Worm (Caenorhabditis elegans): ENCODE measurements around the gene C05G5.3.

Gene C05G5.3

ce11 chrX:14746948-14747347, 4.9 kb downstream of the C05G5.3 start, which contains the start of gene C05G5.2 (continued):
- TF ChIP-seq mep-1 (tag; optimal IDR thresholded peaks at IDR 0.05) (peak; percentile 95), unc-98 (GFP tag; IDR thresholded peaks at IDR 0.05) (no peak), pag-3 (tag; optimal IDR thresholded peaks at IDR 0.05; ENCODE audit: borderline replicate concordance, insufficient read depth) (peak; percentile 42), mab-9 (GFP tag; IDR thresholded peaks at IDR 0.05) (no peak), nhr-47 (tag; optimal IDR thresholded peaks at IDR 0.05) (peak; percentile 88), fos-1 (tag; optimal IDR thresholded peaks at IDR 0.05) (peak; percentile 36), swsn-7 (tag; optimal IDR thresholded peaks at IDR 0.05) (peak; percentile 89), lin-15B (tag; optimal IDR thresholded peaks at IDR 0.05) (peak; percentile 50), jun-1 (tag; optimal IDR thresholded peaks at IDR 0.05) (peak; percentile 80), pqm-1 (tag; optimal IDR thresholded peaks at IDR 0.05) (no peak), efl-1 (optimal IDR thresholded peaks at IDR 0.05) (peak; percentile 65 to 78), efl-1 (GFP tag; optimal IDR thresholded peaks at IDR 0.05 in 1 of 2) (peak; percentile 56 to 96), xbp-1 (tag; optimal IDR thresholded peaks at IDR 0.05) (peak; percentile 82), nhr-19 (GFP tag; conservative IDR thresholded peaks at IDR 0.05) (peak; percentile 74), irx-1 (tag; optimal IDR thresholded peaks at IDR 0.05) (peak; percentile 57), nhr-77 (tag; optimal IDR thresholded peaks at IDR 0.05) (peak; percentile 70), nhr-20 (tag; optimal IDR thresholded peaks at IDR 0.05) (peak; percentile 92), C34B4.2 (tag; optimal IDR thresholded peaks at IDR 0.05) (no peak), dsc-1 (tag; optimal IDR thresholded peaks at IDR 0.05) (peak; percentile 43), efl-3 (GFP tag; optimal IDR thresholded peaks at IDR 0.05) (no peak), nhr-11 (tag; optimal IDR thresholded peaks at IDR 0.05) (no peak), ceh-63 (GFP tag; optimal IDR thresholded peaks at IDR 0.05) (no peak), nhr-28 (tag; optimal IDR thresholded peaks at IDR 0.05) (no peak), aly-2 (tag; optimal IDR thresholded peaks at IDR 0.05) (no peak), ceh-90 (tag; optimal IDR thresholded peaks at IDR 0.05) (no peak), ceh-88 (GFP tag; IDR thresholded peaks at IDR 0.05) (no peak; the same call in 1 of the 2 replicates), zip-4 (GFP tag; optimal IDR thresholded peaks at IDR 0.05) (peak; percentile 88), hlh-4 (tag; optimal IDR thresholded peaks at IDR 0.05) (no peak), lin-35 (GFP tag; optimal IDR thresholded peaks at IDR 0.05) (peak; percentile 71 to 87), hlh-17 (GFP tag; optimal IDR thresholded peaks at IDR 0.05; ENCODE audit: borderline replicate concordance) (no peak), aha-1 (tag; optimal IDR thresholded peaks at IDR 0.05) (peak; percentile 3), pax-3 (tag; optimal IDR thresholded peaks at IDR 0.05) (peak; percentile 59), nhr-237 (tag; optimal IDR thresholded peaks at IDR 0.05) (peak; percentile 38), ces-1 (GFP tag; optimal IDR thresholded peaks at IDR 0.05) (no peak), C04F5.9 (tag; optimal IDR thresholded peaks at IDR 0.05) (peak; percentile 33), ceh-8 (GFP tag; optimal IDR thresholded peaks at IDR 0.05) (peak; percentile 43), skn-1 (tag; optimal IDR thresholded peaks at IDR 0.05) (peak; percentile 95), mdl-1 (tag; optimal IDR thresholded peaks at IDR 0.05) (peak in 1 of 2 experiments; percentile 84), nhr-71 (tag; optimal IDR thresholded peaks at IDR 0.05) (peak; percentile 90), ztf-11 (tag; optimal IDR thresholded peaks at IDR 0.05) (peak in 1 of 2 experiments; percentile 4), elt-2 (tag; optimal IDR thresholded peaks at IDR 0.05) (peak; percentile 71), alr-1 (tag; optimal IDR thresholded peaks at IDR 0.05; ENCODE audit: borderline replicate concordance) (no peak), C16A3.4 (tag; optimal IDR thresholded peaks at IDR 0.05) (peak; percentile 95), hpl-2 (GFP tag; optimal IDR thresholded peaks at IDR 0.05) (peak; percentile 59), blmp-1 (tag; optimal IDR thresholded peaks at IDR 0.05) (peak; percentile 85), nhr-76 (tag; optimal IDR thresholded peaks at IDR 0.05) (no peak), nhr-84 (tag; optimal IDR thresholded peaks at IDR 0.05) (no peak), mef-2 (tag; optimal IDR thresholded peaks at IDR 0.05) (peak; percentile 17), nhr-85 (tag) (peak; percentile 90), unc-62 (GFP tag; optimal IDR thresholded peaks at IDR 0.05) (no peak), rnt-1 (tag; optimal IDR thresholded peaks at IDR 0.05) (peak; percentile 84), ceh-82 (tag; optimal IDR thresholded peaks at IDR 0.05) (peak; percentile 77 to 94 (median 78)), unc-130 (tag; optimal IDR thresholded peaks at IDR 0.05) (peak; percentile 75), zag-1 (tag; optimal IDR thresholded peaks at IDR 0.05) (no peak)

Measured in whole organism, L1 larva.